Worm (Caenorhabditis elegans) whole organism, L3 larva: Measurements from ENCODE around the gene egg-1.

Experiments used
- R02D3.7 ChIP-seq: fragments of 150-350 bp; optimal IDR thresholded peaks from 2 replicates; lab custom pipeline; 2014; ENCODE audit warnings: missing biosample characterization, missing genetic modification characterization
- ZK546.5 ChIP-seq: sonication (generic microtip); optimal IDR thresholded peaks from 2 replicates; lab custom pipeline; 2017; ENCODE audit warnings: missing biosample characterization, missing genetic modification characterization
- aly-2 ChIP-seq: fragments of 150-350 bp; optimal IDR thresholded peaks from 2 replicates; lab custom pipeline; 2014; ENCODE audit warnings: missing biosample characterization, missing genetic modification characterization
- ceh-16 ChIP-seq: sonication (generic microtip); optimal IDR thresholded peaks from 2 replicates; lab custom pipeline; 2017; ENCODE audit warnings: missing biosample characterization, missing genetic modification characterization
- ceh-28 ChIP-seq: fragments of 150-350 bp; optimal IDR thresholded peaks from 2 replicates; lab custom pipeline; 2014; ENCODE audit warnings: missing biosample characterization, missing genetic modification reagents, missing genetic modification characterization
- ceh-9 ChIP-seq: sonication (generic microtip); optimal IDR thresholded peaks from 2 replicates; lab custom pipeline; 2018; ENCODE audit warnings: missing biosample characterization, missing genetic modification characterization
- daf-12 ChIP-seq: fragments of 150-350 bp; optimal IDR thresholded peaks from 2 replicates; lab custom pipeline; 2014; ENCODE audit warnings: missing biosample characterization, missing genetic modification reagents, missing genetic modification characterization
- egl-5 ChIP-seq: fragments of 150-350 bp; optimal IDR thresholded peaks from 2 replicates; lab custom pipeline; 2017; ENCODE audit warnings: missing biosample characterization, missing genetic modification reagents, missing genetic modification characterization, inconsistent platforms
- elt-1 ChIP-seq: fragments of 150-350 bp; optimal IDR thresholded peaks from 2 replicates; lab custom pipeline; 2014; ENCODE audit warnings: missing biosample characterization, missing genetic modification characterization
- elt-2 ChIP-seq: sonication (generic microtip); optimal IDR thresholded peaks from 2 replicates; lab custom pipeline; 2016; ENCODE audit warnings: missing genetic modification reagents, mild to moderate bottlenecking, missing genetic modification characterization, missing compliant biosample characterization
- elt-3 ChIP-seq, 3 experiments: fragments of 150-350 bp in 1 of 3; sonication (generic microtip) in 2 of 3; optimal IDR thresholded peaks; 2 replicates in 2 of 3; 4 replicates in 1 of 3; lab custom pipeline; 2014 to 2017; ENCODE audit warnings: missing biosample characterization in 3 of 3, missing genetic modification characterization in 3 of 3
- eor-1 ChIP-seq, 2 experiments: fragments of 150-350 bp; optimal IDR thresholded peaks; 2 replicates each; lab custom pipeline; 2014 to 2018; ENCODE audit warnings: missing biosample characterization in 2 of 2, missing genetic modification characterization in 2 of 2
- fkh-10 ChIP-seq: sonication (generic microtip); optimal IDR thresholded peaks from 2 replicates; lab custom pipeline; 2017; ENCODE audit warnings: missing biosample characterization, missing genetic modification reagents, missing genetic modification characterization
- fos-1 ChIP-seq: fragments of 150-350 bp; optimal IDR thresholded peaks from 2 replicates; lab custom pipeline; 2014; ENCODE audit warnings: missing biosample characterization, missing genetic modification characterization
- hmg-11 ChIP-seq: sonication (generic microtip); optimal IDR thresholded peaks from 2 replicates; lab custom pipeline; 2016; ENCODE audit warnings: missing genetic modification characterization, missing compliant biosample characterization
- lin-15B ChIP-seq: fragments of 150-350 bp; optimal IDR thresholded peaks from 2 replicates; lab custom pipeline; 2014; ENCODE audit warnings: missing biosample characterization, missing genetic modification characterization
- lin-39 ChIP-seq: fragments of 150-350 bp; optimal IDR thresholded peaks from 2 replicates; lab custom pipeline; 2018; ENCODE audit warnings: missing biosample characterization, missing genetic modification reagents, missing genetic modification characterization
- lsy-12 ChIP-seq: sonication (generic microtip); optimal IDR thresholded peaks from 2 replicates; lab custom pipeline; 2016; ENCODE audit warnings: mild to moderate bottlenecking, missing genetic modification characterization, missing compliant biosample characterization
- mdl-1 ChIP-seq: fragments of 150-350 bp; optimal IDR thresholded peaks from 2 replicates; lab custom pipeline; 2014; ENCODE audit warnings: missing biosample characterization, missing genetic modification characterization
- nfya-1 ChIP-seq: sonication (generic microtip); optimal IDR thresholded peaks from 2 replicates; lab custom pipeline; 2017; ENCODE audit warnings: missing genetic modification characterization, mild to moderate bottlenecking, missing compliant biosample characterization, antibody characterized with exemption, moderate library complexity; ENCODE audit not compliant: insufficient read depth
- nhr-11 ChIP-seq: fragments of 150-350 bp; optimal IDR thresholded peaks from 2 replicates; lab custom pipeline; 2014; ENCODE audit warnings: missing biosample characterization, missing genetic modification characterization
- nhr-12 ChIP-seq: fragments of 150-350 bp; optimal IDR thresholded peaks from 2 replicates; lab custom pipeline; 2014; ENCODE audit warnings: missing biosample characterization, missing genetic modification characterization
- nhr-23 ChIP-seq: fragments of 150-350 bp; optimal IDR thresholded peaks from 2 replicates; lab custom pipeline; 2014; ENCODE audit warnings: missing biosample characterization, missing genetic modification reagents, missing genetic modification characterization
- nhr-237 ChIP-seq: fragments of 150-350 bp; optimal IDR thresholded peaks from 2 replicates; lab custom pipeline; 2014; ENCODE audit warnings: missing biosample characterization, missing genetic modification characterization
- nhr-25 ChIP-seq: sonication (generic microtip); optimal IDR thresholded peaks from 2 replicates; lab custom pipeline; 2017; ENCODE audit warnings: missing biosample characterization, missing genetic modification characterization
- nhr-28 ChIP-seq: fragments of 150-350 bp; optimal IDR thresholded peaks from 2 replicates; lab custom pipeline; 2014; ENCODE audit warnings: missing biosample characterization, missing genetic modification characterization
- nhr-43 ChIP-seq: sonication (generic microtip); optimal IDR thresholded peaks from 2 replicates; lab custom pipeline; 2016; ENCODE audit warnings: mild to moderate bottlenecking, missing genetic modification characterization, missing compliant biosample characterization; ENCODE audit not compliant: poor library complexity, severe bottlenecking
- nhr-67 ChIP-seq: fragments of 150-350 bp; optimal IDR thresholded peaks from 2 replicates; lab custom pipeline; 2014; ENCODE audit warnings: missing biosample characterization, missing genetic modification characterization
- nhr-76 ChIP-seq: fragments of 150-350 bp; sonication (generic microtip); optimal IDR thresholded peaks from 5 replicates; lab custom pipeline; 2014; ENCODE audit warnings: missing biosample characterization, missing genetic modification characterization
- nhr-77 ChIP-seq: fragments of 150-350 bp; optimal IDR thresholded peaks from 2 replicates; lab custom pipeline; 2014; ENCODE audit warnings: missing biosample characterization, missing genetic modification characterization
- pqm-1 ChIP-seq: fragments of 150-350 bp; optimal IDR thresholded peaks from 2 replicates; lab custom pipeline; 2017; ENCODE audit warnings: missing biosample characterization, missing genetic modification characterization, inconsistent platforms
- sea-2 ChIP-seq: fragments of 150-350 bp; sonication (generic microtip); optimal IDR thresholded peaks from 4 replicates; lab custom pipeline; 2014; ENCODE audit warnings: missing biosample characterization, missing genetic modification reagents, missing genetic modification characterization
- unc-39 ChIP-seq: sonication (generic microtip); optimal IDR thresholded peaks from 4 replicates; lab custom pipeline; 2017; ENCODE audit warnings: missing biosample characterization, missing genetic modification characterization
- unc-62 ChIP-seq: fragments of 150-350 bp; sonication (generic microtip); optimal IDR thresholded peaks from 4 replicates; lab custom pipeline; 2014; ENCODE audit warnings: missing biosample characterization, missing genetic modification reagents, missing genetic modification characterization
- zag-1 ChIP-seq: fragments of 150-350 bp; optimal IDR thresholded peaks from 2 replicates; lab custom pipeline; 2014; ENCODE audit warnings: missing biosample characterization, missing genetic modification characterization
- ztf-11 ChIP-seq: fragments of 150-350 bp; optimal IDR thresholded peaks from 2 replicates; lab custom pipeline; 2014; ENCODE audit warnings: missing biosample characterization, missing genetic modification characterization
- ztf-4 ChIP-seq: fragments of 150-350 bp; optimal IDR thresholded peaks from 2 replicates; lab custom pipeline; 2014; ENCODE audit warnings: missing biosample characterization, missing genetic modification characterization

The egg-1 gene

DNA sequence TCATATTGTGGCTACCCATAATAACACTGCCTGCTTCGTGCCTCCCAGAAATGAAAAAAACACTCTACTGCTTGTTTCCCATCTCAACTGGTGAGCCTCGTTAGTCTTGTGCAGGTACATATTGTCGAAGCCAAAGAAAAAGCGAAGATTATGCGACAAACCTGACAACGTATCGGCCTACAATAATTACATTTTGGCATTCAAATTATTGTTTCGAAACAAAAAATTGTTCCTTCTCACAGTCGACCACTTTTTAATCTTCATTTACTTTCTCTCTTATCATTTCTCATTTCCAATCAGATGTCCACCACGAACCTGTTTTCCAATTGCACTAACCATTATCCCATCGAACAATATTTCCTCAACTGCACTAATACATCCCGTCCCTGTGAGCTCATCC lies 15.1 kb downstream of the egg-1 start, which contains the start of gene B0244.15:
Gene B0244.15, plus strand, starts transcription at position 301 of the 400 bp plus-strand sequence.
- TF ChIP-seq lin-15B (tag; lab: Kevin White, UChicago) (no peak), nhr-25 (no peak), daf-12 (tag; lab: Kevin White, UChicago) (no peak), lin-39 (tag; lab: Kevin White, UChicago) (no peak), ceh-16 (tag; lab: Kevin White, UChicago) (no peak), nhr-23 (no peak), nhr-11 (tag; lab: Kevin White, UChicago) (no peak), ztf-11 (tag; lab: Kevin White, UChicago) (no peak), egl-5 (tag; lab: Kevin White, UChicago) (no peak), unc-39 (tag; lab: Kevin White, UChicago) (no peak), nhr-76 (no peak), eor-1 (tag; optimal IDR thresholded peaks at IDR 0.05; lab: Kevin White, UChicago) (no peak), nhr-237 (tag; lab: Kevin White, UChicago) (no peak), hmg-11 (no peak), elt-1 (no peak), pqm-1 (tag; lab: Kevin White, UChicago) (no peak), ceh-9 (tag; lab: Kevin White, UChicago) (no peak)
- TF ChIP-seq, all 47 proteins: peak for 0

DNA sequence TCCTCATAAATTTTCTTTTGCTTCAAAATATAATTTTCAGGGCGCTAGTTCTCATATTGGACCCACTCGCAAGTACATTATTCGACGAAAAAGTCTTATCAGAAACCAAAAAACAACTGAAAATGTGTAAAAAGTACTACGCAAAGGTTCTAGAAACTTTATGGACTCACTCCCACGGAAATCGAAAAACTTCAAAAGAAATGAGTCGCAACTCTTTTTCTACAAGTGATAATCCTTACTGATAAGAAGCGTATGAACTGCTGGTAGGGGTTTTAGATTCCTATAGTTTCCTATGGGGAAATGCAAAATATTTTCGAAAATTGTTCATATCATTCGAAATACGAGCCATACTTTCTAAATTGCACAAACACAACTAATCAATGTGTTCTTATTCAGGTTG lies 16.6 kb downstream of the egg-1 start, which contains the start of gene B0244.5:
Gene B0244.5, plus strand, starts transcription at position 301 of the 400 bp plus-strand sequence.
- no peak for TF ChIP-seq aly-2 (tag; lab: Kevin White, UChicago)
- TF ChIP-seq elt-2 (tag; lab: Kevin White, UChicago) = peak; percentile 15

DNA sequence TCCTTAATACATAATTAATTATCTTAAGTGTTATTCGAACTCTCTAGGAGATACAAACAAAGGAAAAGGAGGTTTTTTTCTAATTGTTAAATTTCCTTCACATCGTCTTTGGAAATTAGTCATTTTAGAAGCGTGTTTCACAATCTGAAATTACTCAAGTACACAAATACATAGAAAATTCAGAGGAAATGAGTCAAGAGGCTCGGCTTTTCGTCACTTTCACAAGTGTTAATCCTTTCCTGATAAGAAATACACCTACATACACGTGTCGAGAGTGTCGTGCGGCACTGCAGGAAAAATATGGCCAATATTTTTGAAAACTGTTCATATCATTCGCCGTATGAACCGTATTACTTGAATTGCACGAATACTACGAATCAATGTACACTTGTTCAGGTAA lies 19.2 kb downstream of the egg-1 start, which contains the start of gene B0244.4:
Gene B0244.4, plus strand, starts transcription at position 301 of the 400 bp plus-strand sequence.
- TF ChIP-seq nhr-76 = no peak
- no peak for TF ChIP-seq nhr-43 (tag; lab: Kevin White, UChicago)
- TF ChIP-seq ztf-11 (tag; lab: Kevin White, UChicago) = no peak
- no peak for TF ChIP-seq nhr-77 (tag; lab: Kevin White, UChicago)
- TF ChIP-seq sea-2 (GFP tag; lab: Kevin White, UChicago) = no peak
- no peak for TF ChIP-seq mdl-1
- TF ChIP-seq fos-1 (tag; lab: Kevin White, UChicago) = no peak
- TF ChIP-seq elt-3 (tag; optimal IDR thresholded peaks at IDR 0.05; lab: Kevin White, UChicago) = no peak
- no peak for TF ChIP-seq fkh-10 (GFP tag; lab: Kevin White, UChicago)
- no peak for TF ChIP-seq daf-12 (tag; lab: Kevin White, UChicago)
- no peak for TF ChIP-seq lin-15B (tag; lab: Kevin White, UChicago)
- no peak for TF ChIP-seq ceh-16 (tag; lab: Kevin White, UChicago)
- TF ChIP-seq nhr-67 (tag; lab: Kevin White, UChicago) = no peak
- no peak for TF ChIP-seq nhr-28
- no peak for TF ChIP-seq elt-1
- TF ChIP-seq R02D3.7 (tag; lab: Kevin White, UChicago) = no peak
- TF ChIP-seq ZK546.5 (tag; lab: Kevin White, UChicago) = no peak
- TF ChIP-seq unc-62 = no peak
- TF ChIP-seq unc-39 (tag; lab: Kevin White, UChicago) = no peak

DNA sequence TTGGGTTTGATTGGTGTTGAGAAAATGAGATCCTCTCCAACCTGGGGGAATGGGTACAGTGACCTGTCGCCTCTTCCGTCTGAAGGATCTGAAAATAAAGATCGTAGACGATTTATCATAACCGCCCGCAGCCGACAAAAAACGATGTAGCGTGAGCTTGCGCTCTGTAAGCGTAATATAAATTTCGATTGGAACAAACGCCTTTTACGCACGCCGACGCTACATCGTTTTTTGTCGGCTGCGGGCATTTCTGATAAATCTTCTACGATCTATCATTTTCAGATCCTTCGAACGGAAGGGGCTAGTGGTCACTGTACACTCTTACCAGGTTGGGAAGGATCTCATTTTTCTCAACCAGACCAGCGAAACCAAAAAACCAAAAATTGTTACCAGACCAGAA lies 20.4 kb downstream of the egg-1 start:
- no peak for TF ChIP-seq ztf-4 (tag; lab: Kevin White, UChicago)
- TF ChIP-seq ceh-16 (tag; lab: Kevin White, UChicago) = no peak
- TF ChIP-seq lin-39 (tag; lab: Kevin White, UChicago) = no peak
- TF ChIP-seq fos-1 (tag; lab: Kevin White, UChicago) = no peak
- TF ChIP-seq zag-1 (tag; lab: Kevin White, UChicago) = no peak
- TF ChIP-seq nhr-12 (tag; lab: Kevin White, UChicago) = no peak
- TF ChIP-seq mdl-1 = no peak
- TF ChIP-seq lsy-12 (tag; lab: Kevin White, UChicago) = no peak
- no peak for TF ChIP-seq nfya-1 (tag; lab: Kevin White, UChicago)
- TF ChIP-seq sea-2 (GFP tag; lab: Kevin White, UChicago) = no peak
- no peak for TF ChIP-seq ceh-28 (tag; lab: Kevin White, UChicago)
